Worm (Caenorhabditis elegans): Measurements from ENCODE around the gene Y116A8C.23.

- TF ChIP-seq skn-1 (tag; optimal IDR thresholded peaks at IDR 0.05) (no peak), nhr-237 (tag; optimal IDR thresholded peaks at IDR 0.05) (no peak), lsy-2 (tag; optimal IDR thresholded peaks at IDR 0.05) (no peak), ceh-82 (tag; optimal IDR thresholded peaks at IDR 0.05) (no peak), snpc-4 (tag; optimal IDR thresholded peaks at IDR 0.05) (no peak), mdl-1 (tag; optimal IDR thresholded peaks at IDR 0.05) (no peak), pqm-1 (tag; optimal IDR thresholded peaks at IDR 0.05) (no peak), hpl-2 (GFP tag; optimal IDR thresholded peaks at IDR 0.05) (no peak), fos-1 (tag; optimal IDR thresholded peaks at IDR 0.05) (no peak), mef-2 (tag; optimal IDR thresholded peaks at IDR 0.05) (no peak), unc-62 (GFP tag; optimal IDR thresholded peaks at IDR 0.05) (no peak), ama-1 (optimal IDR thresholded peaks at IDR 0.05) (no peak)
Observed at ce11 chrIV:17045691-17046090, 7.7 kb upstream of the Y116A8C.23 start, which contains the start of gene clec-195.

All from whole organism, L1 larva.